Fruit fly (Drosophila melanogaster) whole organism, prepupa: Measurements from ENCODE around the gene Nepl3.
A peak's percentile ranks its signal among the peaks of the same experiment; 100 is the strongest.

Experiments used
- Blimp-1 ChIP-seq: fragments of 200-800 bp; sonication (Bioruptor generic); optimal IDR thresholded peaks from 3 replicates; lab custom pipeline; 2017; ENCODE audit warnings: missing biosample characterization, missing genetic modification characterization, mild to moderate bottlenecking, moderate library complexity, missing genetic modification reagents
- CG10631 ChIP-seq: fragments of 200-800 bp; sonication (Bioruptor generic); optimal IDR thresholded peaks from 2 replicates; lab custom pipeline; 2016; ENCODE audit warnings: missing biosample characterization, missing genetic modification characterization
- CG10669 ChIP-seq: fragments of 200-800 bp; sonication (Bioruptor generic); optimal IDR thresholded peaks from 3 replicates; lab custom pipeline; 2018; ENCODE audit warnings: missing biosample characterization, mild to moderate bottlenecking, missing genetic modification characterization, moderate library complexity
- CG11294 ChIP-seq: fragments of 200-800 bp; sonication (Bioruptor generic); IDR thresholded peaks from 2 replicates; pipeline ENCODE4 v1.3.6; 2022; ENCODE audit warnings: missing biosample characterization, missing genetic modification characterization
- CG15336 ChIP-seq: fragments of 200-800 bp; sonication (Bioruptor generic); IDR thresholded peaks from 2 replicates; pipeline ENCODE4 v1.3.6; 2022; ENCODE audit warnings: missing biosample characterization, missing genetic modification characterization
- CG3032 ChIP-seq: fragments of 200-800 bp; optimal IDR thresholded peaks from 2 replicates; lab custom pipeline; 2019; ENCODE audit warnings: missing biosample characterization, mild to moderate bottlenecking, missing genetic modification characterization, moderate library complexity
- CG31627 ChIP-seq: fragments of 200-800 bp; sonication (Bioruptor generic); optimal IDR thresholded peaks from 3 replicates; lab custom pipeline; 2016; ENCODE audit warnings: missing biosample characterization, missing genetic modification characterization
- CG34406 ChIP-seq: fragments of 200-800 bp; sonication (Bioruptor generic); optimal IDR thresholded peaks from 3 replicates; lab custom pipeline; 2016; ENCODE audit warnings: missing biosample characterization, missing genetic modification characterization
- CG4318 ChIP-seq: fragments of 200-800 bp; sonication (Bioruptor generic); optimal IDR thresholded peaks from 3 replicates; lab custom pipeline; 2017; ENCODE audit warnings: missing biosample characterization, mild to moderate bottlenecking, missing genetic modification characterization
- CG6808 ChIP-seq: fragments of 200-800 bp; sonication (Bioruptor generic); optimal IDR thresholded peaks from 3 replicates; lab custom pipeline; 2017; ENCODE audit warnings: missing biosample characterization, missing genetic modification characterization, mild to moderate bottlenecking, moderate library complexity, missing genetic modification reagents
- CG6854 ChIP-seq: fragments of 200-800 bp; sonication (Bioruptor generic); optimal IDR thresholded peaks from 2 replicates; lab custom pipeline; 2017; ENCODE audit warnings: missing biosample characterization, mild to moderate bottlenecking, missing genetic modification characterization
- CG7368 ChIP-seq: fragments of 200-800 bp; sonication (Bioruptor generic); optimal IDR thresholded peaks from 3 replicates; lab custom pipeline; 2016; ENCODE audit warnings: missing biosample characterization, missing genetic modification characterization
- CG8119 ChIP-seq: fragments of 200-800 bp; sonication (Bioruptor generic); IDR thresholded peaks from 3 replicates; pipeline ENCODE4 v1.3.6; 2022; ENCODE audit warnings: missing biosample characterization, missing genetic modification characterization
- CG8319 ChIP-seq: fragments of 200-800 bp; sonication (Bioruptor generic); optimal IDR thresholded peaks from 3 replicates; lab custom pipeline; 2016; ENCODE audit warnings: missing biosample characterization, missing genetic modification characterization
- CG8632 ChIP-seq: fragments of 200-800 bp; sonication (Bioruptor generic); optimal IDR thresholded peaks from 3 replicates; lab custom pipeline; 2016; ENCODE audit warnings: missing biosample characterization, missing genetic modification characterization
- CG9139 ChIP-seq: fragments of 200-800 bp; sonication (Bioruptor generic); optimal IDR thresholded peaks from 3 replicates; lab custom pipeline; 2017; ENCODE audit warnings: missing biosample characterization, mild to moderate bottlenecking, missing genetic modification characterization
- Eip75B ChIP-seq: fragments of 200-800 bp; sonication (Bioruptor generic); optimal IDR thresholded peaks from 3 replicates; lab custom pipeline; 2016; ENCODE audit warnings: missing biosample characterization, missing genetic modification characterization
- Eip78C ChIP-seq: fragments of 200-800 bp; sonication (Bioruptor generic); peaks from one replicate; lab custom pipeline; 2016; ENCODE audit warnings: missing biosample characterization, missing genetic modification characterization
- Eip93F ChIP-seq: fragments of 200-800 bp; sonication (Bioruptor generic); optimal IDR thresholded peaks from 2 replicates; lab custom pipeline; 2016; ENCODE audit warnings: missing biosample characterization, mild to moderate bottlenecking, missing genetic modification characterization
- Ets21C ChIP-seq: fragments of 200-800 bp; sonication (Bioruptor generic); optimal IDR thresholded peaks from 3 replicates; lab custom pipeline; 2016; ENCODE audit warnings: missing biosample characterization, missing genetic modification characterization
- Ets96B ChIP-seq: fragments of 200-800 bp; optimal IDR thresholded peaks from 2 replicates; lab custom pipeline; 2019; ENCODE audit warnings: missing biosample characterization, mild to moderate bottlenecking, missing genetic modification characterization, moderate library complexity
- Hr38 ChIP-seq: sonication (Bioruptor generic); optimal IDR thresholded peaks from 2 replicates; lab custom pipeline; 2016; ENCODE audit warnings: missing biosample characterization, missing genetic modification characterization
- Hr39 ChIP-seq: fragments of 200-800 bp; sonication (Bioruptor generic); optimal IDR thresholded peaks from 2 replicates; lab custom pipeline; 2016; ENCODE audit warnings: missing biosample characterization, missing genetic modification characterization
- Hr4 ChIP-seq: fragments of 200-800 bp; sonication (Bioruptor generic); optimal IDR thresholded peaks from 3 replicates; lab custom pipeline; 2016; ENCODE audit warnings: missing biosample characterization, missing genetic modification characterization
- Lpt ChIP-seq: fragments of 200-800 bp; sonication (Bioruptor generic); optimal IDR thresholded peaks from 3 replicates; lab custom pipeline; 2016; ENCODE audit warnings: missing biosample characterization, missing genetic modification characterization
- Sox102F ChIP-seq: fragments of 200-800 bp; sonication (Bioruptor generic); optimal IDR thresholded peaks from 2 replicates; lab custom pipeline; 2016; ENCODE audit warnings: missing biosample characterization, mild to moderate bottlenecking, missing genetic modification characterization
- Sox14 ChIP-seq: fragments of 200-800 bp; sonication (Bioruptor generic); optimal IDR thresholded peaks from 3 replicates; lab custom pipeline; 2016; ENCODE audit warnings: missing biosample characterization, missing genetic modification characterization
- achi ChIP-seq: fragments of 200-800 bp; sonication (Bioruptor generic); optimal IDR thresholded peaks from 3 replicates; lab custom pipeline; 2016; ENCODE audit warnings: missing biosample characterization, missing genetic modification characterization
- acj6 ChIP-seq: fragments of 200-800 bp; sonication (Bioruptor generic); optimal IDR thresholded peaks from 3 replicates; lab custom pipeline; 2016; ENCODE audit warnings: missing biosample characterization, missing genetic modification characterization
- cyc ChIP-seq: fragments of 200-800 bp; sonication (Bioruptor generic); optimal IDR thresholded peaks from 3 replicates; lab custom pipeline; 2016; ENCODE audit warnings: missing biosample characterization, missing genetic modification characterization
- dac ChIP-seq: fragments of 200-800 bp; sonication (Bioruptor generic); optimal IDR thresholded peaks from 2 replicates; lab custom pipeline; 2017; ENCODE audit warnings: missing biosample characterization, mild to moderate bottlenecking, missing genetic modification characterization
- dsx ChIP-seq: fragments of 200-800 bp; optimal IDR thresholded peaks from 3 replicates; lab custom pipeline; 2019; ENCODE audit warnings: missing biosample characterization, mild to moderate bottlenecking, missing genetic modification characterization, moderate library complexity; ENCODE audit not compliant: poor library complexity, severe bottlenecking
- fd59A ChIP-seq: fragments of 200-800 bp; sonication (Bioruptor generic); optimal IDR thresholded peaks from 2 replicates; lab custom pipeline; 2017; ENCODE audit warnings: missing biosample characterization, mild to moderate bottlenecking, missing genetic modification characterization, missing genetic modification reagents
- fd85E ChIP-seq: fragments of 200-800 bp; sonication (Bioruptor generic); optimal IDR thresholded peaks from 3 replicates; lab custom pipeline; 2016; ENCODE audit warnings: missing biosample characterization, missing genetic modification characterization
- fkh ChIP-seq: fragments of 200-800 bp; sonication (Bioruptor generic); optimal IDR thresholded peaks from 3 replicates; lab custom pipeline; 2017; ENCODE audit warnings: missing biosample characterization, mild to moderate bottlenecking, missing genetic modification characterization, moderate library complexity
- net ChIP-seq: fragments of 200-800 bp; sonication (Bioruptor generic); optimal IDR thresholded peaks from 3 replicates; lab custom pipeline; 2016; ENCODE audit warnings: missing biosample characterization, missing genetic modification characterization
- pdm3 ChIP-seq: fragments of 200-800 bp; sonication (Bioruptor generic); optimal IDR thresholded peaks from 3 replicates; lab custom pipeline; 2016; ENCODE audit warnings: missing biosample characterization, missing genetic modification characterization
- spab ChIP-seq: fragments of 200-800 bp; sonication (Bioruptor generic); optimal IDR thresholded peaks from 2 replicates; lab custom pipeline; 2017; ENCODE audit warnings: missing biosample characterization, mild to moderate bottlenecking, missing genetic modification characterization, missing genetic modification reagents
- ss ChIP-seq, 2 experiments: fragments of 200-800 bp; sonication (Bioruptor generic); optimal IDR thresholded peaks; 2 replicates in 1 of 2; 3 replicates in 1 of 2; lab custom pipeline; 2017 to 2018; ENCODE audit warnings: mild to moderate bottlenecking in 2 of 2, missing biosample characterization in 2 of 2, missing genetic modification characterization in 2 of 2, moderate library complexity in 1 of 2
- svp ChIP-seq: fragments of 200-800 bp; sonication (Bioruptor generic); peaks from one replicate; lab custom pipeline; 2016; ENCODE audit warnings: missing biosample characterization, missing genetic modification characterization
- topi ChIP-seq: fragments of 200-800 bp; sonication (Bioruptor generic); optimal IDR thresholded peaks from 3 replicates; lab custom pipeline; 2016; ENCODE audit warnings: missing biosample characterization, missing genetic modification characterization
- vri ChIP-seq: fragments of 200-800 bp; sonication (Bioruptor generic); optimal IDR thresholded peaks from 3 replicates; lab custom pipeline; 2016; ENCODE audit warnings: missing biosample characterization, mild to moderate bottlenecking, missing genetic modification characterization

Gene Nepl3

DNA sequence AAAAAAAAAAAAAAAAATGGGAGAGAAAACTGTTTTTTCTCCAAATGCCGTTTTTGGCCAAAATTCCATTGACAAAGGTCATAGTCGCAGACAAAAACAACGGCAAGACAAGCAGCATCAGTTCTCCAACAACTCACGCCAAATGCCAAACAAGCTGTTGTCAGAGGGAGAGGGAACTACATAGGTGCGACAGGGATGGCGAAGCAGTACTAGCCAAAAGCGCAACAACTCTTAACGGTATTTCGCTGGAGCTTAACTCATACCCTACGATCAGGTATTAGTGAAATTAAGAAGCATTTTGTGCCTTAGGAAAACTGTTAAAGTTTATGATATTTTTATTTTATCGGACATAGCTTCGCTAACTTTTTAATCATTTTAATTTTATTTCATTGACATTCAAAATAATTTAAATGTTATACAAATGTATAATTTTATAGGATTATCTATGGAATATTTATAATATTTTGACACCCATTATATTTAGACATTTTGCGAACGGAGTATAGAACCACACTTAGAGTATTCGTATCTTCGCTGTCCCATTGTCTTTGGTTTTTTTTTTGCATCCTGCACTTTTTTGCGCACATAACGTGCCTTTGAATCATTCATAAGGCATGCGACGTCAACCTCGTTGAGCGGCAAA is 22.3 kb upstream of the Nepl3 start (continued):
- TF ChIP-seq dsx (GFP tag; lab: Kevin White, UChicago): peak; percentile 78
- TF ChIP-seq acj6 (GFP tag; lab: Kevin White, UChicago): peak; percentile 80
- peak; percentile 64 for TF ChIP-seq CG8632
- no peak for TF ChIP-seq pdm3 (GFP tag; lab: Kevin White, UChicago)
- peak; percentile 82 for TF ChIP-seq dac
- peak; percentile 91 for TF ChIP-seq CG4318
- TF ChIP-seq CG10669: peak; percentile 80
- TF ChIP-seq CG3032 (tag; lab: Kevin White, UChicago): peak; percentile 84
- TF ChIP-seq CG9139: peak; percentile 77

DNA sequence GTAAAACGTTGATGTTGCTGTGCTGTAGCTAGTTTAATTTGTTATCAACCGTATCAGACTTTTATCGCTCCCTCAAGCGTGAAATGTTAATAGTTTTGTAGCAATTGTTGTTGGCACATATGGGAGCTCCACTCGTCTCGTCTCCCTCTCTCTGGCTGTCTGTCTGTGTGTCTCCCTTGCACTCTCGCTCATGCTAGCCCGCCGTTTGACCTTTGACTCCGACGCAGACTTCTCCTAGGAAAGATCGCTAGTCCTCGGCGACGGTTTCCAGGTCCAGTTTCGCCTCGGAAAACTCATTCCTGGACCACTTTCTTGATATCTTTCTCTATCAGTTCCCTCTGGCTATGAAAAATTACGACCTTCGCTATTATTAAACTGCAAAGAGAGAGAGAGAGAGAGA is 21.2 kb upstream of the Nepl3 start:
- no peak for TF ChIP-seq CG7368 (GFP tag; lab: Kevin White, UChicago)
- no peak for TF ChIP-seq spab
- no peak for TF ChIP-seq cyc
- TF ChIP-seq Hr39: no peak
- no peak for TF ChIP-seq net
- TF ChIP-seq CG4318: no peak
- no peak for TF ChIP-seq dsx (GFP tag; lab: Kevin White, UChicago)
- no peak for TF ChIP-seq CG8632
- no peak for TF ChIP-seq Hr38
- TF ChIP-seq Eip75B (GFP tag; lab: Kevin White, UChicago): no peak
- TF ChIP-seq svp (GFP tag; lab: Kevin White, UChicago): no peak
- TF ChIP-seq CG10631: no peak

DNA sequence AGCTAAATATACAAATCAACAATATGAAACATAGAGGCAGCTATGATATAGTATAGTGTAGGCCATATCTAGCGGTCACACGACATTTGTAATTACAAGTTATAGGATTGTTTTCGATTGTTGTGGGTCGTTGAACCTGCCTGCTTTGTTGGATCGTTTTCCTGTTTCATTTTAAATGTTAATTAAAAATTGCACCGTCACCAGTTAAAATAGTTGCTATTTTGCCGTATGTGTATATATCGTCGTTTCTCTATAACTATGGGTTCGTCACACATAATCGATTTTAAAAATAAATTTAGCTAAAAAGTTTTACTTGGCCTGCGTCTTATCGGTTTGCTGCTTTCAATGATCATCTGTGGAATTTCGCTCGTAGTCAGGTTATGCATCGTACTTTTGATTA is 14.3 kb upstream of the Nepl3 start:
- TF ChIP-seq Lpt: no peak
- TF ChIP-seq Ets96B (tag; lab: Kevin White, UChicago): no peak
- peak; percentile 26 for TF ChIP-seq Eip78C
- no peak for TF ChIP-seq dac
- no peak for TF ChIP-seq CG10669

DNA sequence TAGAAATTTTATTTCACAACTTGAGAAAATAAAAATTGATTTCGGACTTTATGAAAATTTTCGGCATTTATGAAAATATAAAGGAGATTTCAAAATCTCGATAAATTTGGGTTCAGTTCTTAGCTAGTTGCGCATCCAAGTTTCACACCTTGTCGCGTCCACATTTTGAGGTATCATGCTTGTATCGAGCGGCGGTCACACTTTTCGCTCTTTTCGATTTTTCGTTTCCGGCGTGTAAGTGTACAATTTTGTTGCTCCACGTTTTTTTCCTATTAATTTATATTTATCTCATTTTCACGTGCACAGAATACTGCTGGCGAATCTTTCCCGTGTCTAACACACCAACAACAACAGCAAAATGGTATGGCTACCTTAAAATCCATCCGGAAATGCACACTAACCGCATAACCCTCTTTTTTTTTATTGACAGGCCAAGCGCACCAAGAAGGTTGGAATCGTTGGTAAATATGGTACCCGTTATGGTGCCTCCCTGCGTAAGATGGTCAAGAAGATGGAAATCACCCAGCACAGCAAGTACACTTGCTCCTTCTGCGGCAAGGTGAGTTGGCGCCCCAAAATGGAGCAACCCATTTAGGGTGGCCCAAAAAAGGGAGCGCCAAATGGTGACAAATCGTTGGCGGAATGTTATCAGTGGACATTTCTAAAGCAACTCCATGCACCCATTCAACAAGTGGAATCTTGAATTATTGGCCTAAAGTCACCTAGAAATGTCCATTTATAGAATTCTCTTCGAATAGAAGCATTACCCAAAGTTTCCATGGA is 12.9 kb upstream of the Nepl3 start, which contains the start of gene RpL37A:
Gene RpL37A (plus strand): TSS at position 161 of the 783 bp plus-strand sequence.
- peak; percentile 56 for TF ChIP-seq vri (GFP tag; lab: Kevin White, UChicago)
- peak; percentile 61 for TF ChIP-seq CG31627 (GFP tag; lab: Kevin White, UChicago)
- peak; percentile 53 for TF ChIP-seq achi
- peak; percentile 42 for TF ChIP-seq CG8319 (GFP tag; lab: Kevin White, UChicago)
- peak; percentile 68 for TF ChIP-seq CG34406 (GFP tag; lab: Kevin White, UChicago)
- TF ChIP-seq CG10631: no peak
- TF ChIP-seq Eip93F (GFP tag; lab: Kevin White, UChicago): no peak
- peak; percentile 7; the same call in 1 of the 2 replicates for TF ChIP-seq CG11294 (GFP tag; lab: Robert Waterston, UW)
- no peak for TF ChIP-seq Lpt
- peak; percentile 94 for TF ChIP-seq CG6854 (GFP tag; lab: Kevin White, UChicago)
- TF ChIP-seq Eip78C: peak; percentile 92
- no peak for TF ChIP-seq CG15336
- peak; percentile 66 for TF ChIP-seq Eip75B (GFP tag; lab: Kevin White, UChicago)
- TF ChIP-seq CG8632: peak; percentile 27
- TF ChIP-seq cyc: peak; percentile 71
- peak; percentile 56 for TF ChIP-seq CG6808 (GFP tag; lab: Kevin White, UChicago)
- TF ChIP-seq Sox14 (GFP tag; lab: Kevin White, UChicago): peak; percentile 33
- TF ChIP-seq pdm3 (GFP tag; lab: Kevin White, UChicago): no peak
- TF ChIP-seq spab: no peak
- TF ChIP-seq ss (GFP tag; optimal IDR thresholded peaks at IDR 0.05; lab: Kevin White, UChicago): peak; percentile 59 to 81
- peak; percentile 54 for TF ChIP-seq Blimp-1 (GFP tag; lab: Kevin White, UChicago)
- peak; percentile 33 for TF ChIP-seq fd59A (GFP tag; lab: Kevin White, UChicago)
- no peak for TF ChIP-seq Hr38
- TF ChIP-seq acj6 (GFP tag; lab: Kevin White, UChicago): peak; percentile 53
- TF ChIP-seq CG3032 (tag; lab: Kevin White, UChicago): peak; percentile 62
- TF ChIP-seq fd85E (GFP tag; lab: Kevin White, UChicago): peak; percentile 75
- TF ChIP-seq CG7368 (GFP tag; lab: Kevin White, UChicago): peak; percentile 46
- TF ChIP-seq fkh: peak; percentile 71
- peak; percentile 82 for TF ChIP-seq topi (GFP tag; lab: Kevin White, UChicago)
- TF ChIP-seq Sox102F (GFP tag; lab: Kevin White, UChicago): peak; percentile 75
- no peak for TF ChIP-seq Ets21C (GFP tag; lab: Kevin White, UChicago)
- TF ChIP-seq CG9139: peak; percentile 70
- peak; percentile 16; the same call in 1 of the 3 replicates for TF ChIP-seq CG8119 (GFP tag; lab: Robert Waterston, UW)
- TF ChIP-seq Hr4 (GFP tag; lab: Kevin White, UChicago): no peak
